Worm (Caenorhabditis elegans): Measurements from ENCODE around the gene faxc-1.

DNA sequence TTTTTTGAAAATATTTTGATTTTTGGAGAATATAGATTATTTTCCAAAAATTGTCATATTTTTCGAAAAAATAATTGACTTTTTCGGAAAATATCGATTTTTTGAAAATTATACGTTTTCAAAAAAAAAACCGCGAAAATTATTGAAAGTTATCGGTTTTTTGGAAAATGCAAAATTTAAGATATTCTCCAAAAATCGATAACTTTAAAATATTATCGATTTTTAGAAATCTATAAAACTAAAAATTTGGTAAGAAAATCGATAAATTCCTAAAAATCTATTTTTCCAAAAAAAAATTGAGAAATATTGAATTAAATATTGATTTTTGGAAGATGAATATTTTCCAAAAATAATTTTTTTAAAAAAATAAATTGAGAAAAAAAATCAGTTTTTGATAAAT, 6.9 kb upstream of the faxc-1 start:
- TF ChIP-seq W03F9.2 (tag; optimal IDR thresholded peaks at IDR 0.05), result no peak
- no peak for TF ChIP-seq dao-5 (tag; optimal IDR thresholded peaks at IDR 0.05)
- no peak for TF ChIP-seq him-1 (tag; optimal IDR thresholded peaks at IDR 0.05)
